Worm (Caenorhabditis elegans) whole organism, L4 larva: ENCODE measurements around the gene T13F2.2.

ENCODE experiments used
- aly-2 ChIP-seq: sonication (generic microtip); optimal IDR thresholded peaks from 2 replicates; lab custom pipeline; 2018; ENCODE audit warnings: missing biosample characterization, missing genetic modification characterization
- nhr-10 ChIP-seq: fragments of 150-350 bp; optimal IDR thresholded peaks from 2 replicates; lab custom pipeline; 2014; ENCODE audit warnings: missing biosample characterization, missing genetic modification characterization
- nhr-76 ChIP-seq: fragments of 150-350 bp; optimal IDR thresholded peaks from 2 replicates; lab custom pipeline; 2014; ENCODE audit warnings: missing biosample characterization, missing genetic modification characterization
- pqm-1 ChIP-seq: sonication (generic microtip); optimal IDR thresholded peaks from 2 replicates; lab custom pipeline; 2017; ENCODE audit warnings: missing biosample characterization, missing genetic modification characterization
- zag-1 ChIP-seq: fragments of 150-350 bp; optimal IDR thresholded peaks from 2 replicates; lab custom pipeline; 2014; ENCODE audit warnings: missing biosample characterization, missing genetic modification characterization
- ztf-11 ChIP-seq: fragments of 150-350 bp; optimal IDR thresholded peaks from 2 replicates; lab custom pipeline; 2014; ENCODE audit warnings: missing biosample characterization, missing genetic modification characterization

DNA sequence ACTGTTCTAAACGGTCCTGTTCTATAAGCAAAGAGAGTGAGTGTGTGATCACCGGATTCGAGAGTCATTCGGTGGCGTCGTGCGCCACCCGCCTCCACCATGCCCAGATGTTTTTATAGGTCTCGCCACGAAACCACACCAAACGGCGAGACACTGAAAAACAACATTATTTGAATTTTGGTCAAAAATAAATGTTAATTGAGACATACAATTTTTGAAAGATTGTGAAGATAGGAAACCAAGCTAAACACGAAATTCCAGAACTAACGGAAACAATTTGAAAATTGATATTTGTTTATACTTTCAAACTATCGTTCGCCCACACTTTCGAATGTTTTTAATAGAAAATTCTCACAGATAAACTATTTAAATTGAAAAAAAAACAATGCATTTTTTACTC, 27.3 kb upstream of the T13F2.2 start, which contains the start of gene catp-6:
- no peak for TF ChIP-seq zag-1
- no peak for TF ChIP-seq ztf-11 (tag; lab: Kevin White, UChicago)
- no peak for TF ChIP-seq aly-2 (tag; lab: Kevin White, UChicago)
- no peak for TF ChIP-seq pqm-1 (tag; lab: Kevin White, UChicago)
- TF ChIP-seq nhr-10 (tag; lab: Kevin White, UChicago): no peak
- no peak for TF ChIP-seq nhr-76 (tag; lab: Kevin White, UChicago)
